Worm (Caenorhabditis elegans) whole organism, young adult: Measurements from ENCODE around the gene ZC262.4.

Experiments
- B0035.1 ChIP-seq: sonication (generic microtip); optimal IDR thresholded peaks from 2 replicates; lab custom pipeline; 2016; ENCODE audit warnings: missing genetic modification characterization, mild to moderate bottlenecking, missing compliant biosample characterization, missing genotype, missing genetic modification reagents
- B0336.3 ChIP-seq: fragments of 200-800 bp; sonication (Bioruptor generic); IDR thresholded peaks from 2 replicates; pipeline ENCODE4 v1.3.6; 2022; ENCODE audit warnings: missing genetic modification characterization, missing compliant biosample characterization
- C06A6.2 ChIP-seq: fragments of 200-800 bp; sonication (Bioruptor generic); conservative IDR thresholded peaks from 2 replicates; pipeline ENCODE4 v1.3.6; 2022; ENCODE audit warnings: missing genetic modification characterization, missing compliant biosample characterization
- F22D6.2 ChIP-seq: sonication (generic microtip); optimal IDR thresholded peaks from 2 replicates; lab custom pipeline; 2016; ENCODE audit warnings: mild to moderate bottlenecking, missing genetic modification characterization, missing compliant biosample characterization
- F52B5.7 ChIP-seq: sonication (generic microtip); optimal IDR thresholded peaks from 2 replicates; lab custom pipeline; 2016; ENCODE audit warnings: mild to moderate bottlenecking, missing genetic modification characterization, missing compliant biosample characterization
- F57C9.4 ChIP-seq: sonication (generic microtip); optimal IDR thresholded peaks from 2 replicates; lab custom pipeline; 2017; ENCODE audit warnings: mild to moderate bottlenecking, missing genetic modification characterization, missing compliant biosample characterization
- K12H6.12 ChIP-seq: fragments of 200-800 bp; sonication (Bioruptor generic); optimal IDR thresholded peaks from 2 replicates; lab custom pipeline; 2018; ENCODE audit warnings: mild to moderate bottlenecking, missing genetic modification characterization, missing compliant biosample characterization
- Y53G8AR.9 ChIP-seq: fragments of 200-800 bp; sonication (Bioruptor generic); conservative IDR thresholded peaks from 2 replicates; pipeline ENCODE4 v1.3.6; 2022; ENCODE audit warnings: missing genetic modification reagents, missing genetic modification characterization, missing compliant biosample characterization
- Y67H2A.10 ChIP-seq: fragments of 200-800 bp; sonication (Bioruptor generic); conservative IDR thresholded peaks from 2 replicates; pipeline ENCODE4 v1.3.6; 2022; ENCODE audit warnings: missing genetic modification reagents, missing genetic modification characterization, missing compliant biosample characterization
- ama-1 ChIP-seq, 3 experiments: fragments of 150-350 bp in 1 of 3; sonication (generic microtip) in 2 of 3; optimal IDR thresholded peaks; 2 replicates each; lab custom pipeline; 2014 to 2018; ENCODE audit warnings: missing biosample characterization in 2 of 3, missing genetic modification characterization in 2 of 3, missing genetic modification reagents in 2 of 3
- aptf-3 ChIP-seq: fragments of 200-800 bp; sonication (Bioruptor generic); IDR thresholded peaks from 2 replicates; pipeline ENCODE4 v1.3.6; 2022; ENCODE audit warnings: missing genetic modification characterization, missing compliant biosample characterization
- attf-3 ChIP-seq: fragments of 200-800 bp; sonication (Bioruptor generic); conservative IDR thresholded peaks from 2 replicates; pipeline ENCODE4 v1.3.6; 2022; ENCODE audit warnings: missing genetic modification reagents, missing genetic modification characterization, missing compliant biosample characterization
- attf-6 ChIP-seq: fragments of 200-800 bp; sonication (Bioruptor generic); IDR thresholded peaks from 2 replicates; pipeline ENCODE4 v1.3.6; 2022; ENCODE audit warnings: missing genetic modification reagents, missing genetic modification characterization, missing compliant biosample characterization
- ceh-40 ChIP-seq: fragments of 200-800 bp; sonication (Bioruptor generic); IDR thresholded peaks from 2 replicates; pipeline ENCODE4 v1.3.6; 2022; ENCODE audit warnings: missing genetic modification characterization, missing compliant biosample characterization
- ceh-58 ChIP-seq: fragments of 200-800 bp; sonication (Bioruptor generic); IDR thresholded peaks from 2 replicates; pipeline ENCODE4 v1.3.6; 2022; ENCODE audit warnings: missing genetic modification characterization, missing compliant biosample characterization
- die-1 ChIP-seq: sonication (generic microtip); optimal IDR thresholded peaks from 2 replicates; lab custom pipeline; 2016; ENCODE audit warnings: missing genotype, mild to moderate bottlenecking, missing genetic modification characterization, missing compliant biosample characterization
- dox-1 ChIP-seq: fragments of 200-800 bp; sonication (Bioruptor generic); IDR thresholded peaks from 2 replicates; pipeline ENCODE4 v1.3.6; 2022; ENCODE audit warnings: missing genetic modification reagents, missing genetic modification characterization, missing compliant biosample characterization
- dpff-1 ChIP-seq: sonication (generic microtip); optimal IDR thresholded peaks from 2 replicates; lab custom pipeline; 2017; ENCODE audit warnings: mild to moderate bottlenecking, missing genetic modification characterization, missing compliant biosample characterization
- egl-18 ChIP-seq: fragments of 200-800 bp; sonication (Bioruptor generic); IDR thresholded peaks from 2 replicates; pipeline ENCODE4 v1.3.6; 2022; ENCODE audit warnings: missing genetic modification reagents, missing genetic modification characterization, missing compliant biosample characterization
- egl-44 ChIP-seq: fragments of 200-800 bp; sonication (Bioruptor generic); IDR thresholded peaks from 2 replicates; pipeline ENCODE4 v1.3.6; 2022; ENCODE audit warnings: missing genetic modification reagents, missing genetic modification characterization, missing compliant biosample characterization
- ekl-4 ChIP-seq: fragments of 200-800 bp; sonication (Bioruptor generic); IDR thresholded peaks from 2 replicates; pipeline ENCODE4 v1.3.6; 2022; ENCODE audit warnings: missing genetic modification reagents, missing genetic modification characterization, missing compliant biosample characterization
- hlh-12 ChIP-seq: sonication (generic microtip); optimal IDR thresholded peaks from 2 replicates; lab custom pipeline; 2016; ENCODE audit warnings: missing genetic modification characterization, missing compliant biosample characterization
- hmg-1.2 ChIP-seq: fragments of 200-800 bp; sonication (Bioruptor generic); IDR thresholded peaks from 2 replicates; pipeline ENCODE4 v1.3.6; 2022; ENCODE audit warnings: missing genetic modification reagents, missing genetic modification characterization, missing compliant biosample characterization
- let-526 ChIP-seq: fragments of 200-800 bp; sonication (Bioruptor generic); IDR thresholded peaks from 2 replicates; pipeline ENCODE4 v1.3.6; 2022; ENCODE audit warnings: missing genetic modification reagents, missing genetic modification characterization, missing compliant biosample characterization
- lin-54 ChIP-seq: fragments of 200-800 bp; sonication (Bioruptor generic); optimal IDR thresholded peaks from 2 replicates; lab custom pipeline; 2018; ENCODE audit warnings: mild to moderate bottlenecking, missing genetic modification characterization, missing compliant biosample characterization
- lir-1 ChIP-seq: fragments of 200-800 bp; sonication (Bioruptor generic); conservative IDR thresholded peaks from 2 replicates; pipeline ENCODE4 v1.3.6; 2022; ENCODE audit warnings: missing genetic modification reagents, missing genetic modification characterization, missing compliant biosample characterization
- madf-6 ChIP-seq: fragments of 200-800 bp; sonication (Bioruptor generic); IDR thresholded peaks from 2 replicates; pipeline ENCODE4 v1.3.6; 2022; ENCODE audit warnings: missing genetic modification reagents, missing genetic modification characterization, missing compliant biosample characterization
- madf-8 ChIP-seq: fragments of 200-800 bp; sonication (Bioruptor generic); conservative IDR thresholded peaks from 2 replicates; pipeline ENCODE4 v1.3.6; 2022; ENCODE audit warnings: missing genetic modification reagents, missing genetic modification characterization, missing compliant biosample characterization
- mel-28 ChIP-seq: sonication (generic microtip); optimal IDR thresholded peaks from 2 replicates; lab custom pipeline; 2016; ENCODE audit warnings: borderline replicate concordance, mild to moderate bottlenecking, missing genetic modification characterization, missing compliant biosample characterization
- pha-4 ChIP-seq: fragments of 150-350 bp; sonication (generic microtip); optimal IDR thresholded peaks from 2 replicates; lab custom pipeline; 2014; ENCODE audit warnings: missing biosample characterization, missing genetic modification reagents, missing genetic modification characterization
- sea-2 ChIP-seq: fragments of 200-800 bp; sonication (Bioruptor generic); IDR thresholded peaks from 2 replicates; pipeline ENCODE4 v1.3.6; 2022; ENCODE audit warnings: missing genetic modification characterization, missing compliant biosample characterization
- snpc-4 ChIP-seq, 5 experiments: fragments of 150-350 bp in 1 of 5; sonication (generic microtip) in 4 of 5; optimal IDR thresholded peaks; 2 replicates each; lab custom pipeline; 2014 to 2018; ENCODE audit warnings: missing genetic modification characterization in 5 of 5, missing biosample characterization in 3 of 5, antibody characterized with exemption in 2 of 5, mild to moderate bottlenecking in 2 of 5, missing compliant biosample characterization in 2 of 5, missing genotype in 2 of 5, moderate library complexity in 2 of 5, missing genetic modification reagents in 1 of 5
- tbx-9 ChIP-seq: sonication (generic microtip); optimal IDR thresholded peaks from 2 replicates; lab custom pipeline; 2016; ENCODE audit warnings: borderline replicate concordance, missing genetic modification characterization, inconsistent platforms, missing compliant biosample characterization
- unc-62 ChIP-seq: fragments of 150-350 bp; optimal IDR thresholded peaks from 2 replicates; lab custom pipeline; 2014; ENCODE audit warnings: missing biosample characterization, missing genetic modification reagents, missing genetic modification characterization
- zfh-2 ChIP-seq: fragments of 200-800 bp; sonication (Bioruptor generic); conservative IDR thresholded peaks from 2 replicates; pipeline ENCODE4 v1.3.6; 2022; ENCODE audit warnings: missing genetic modification reagents, missing genetic modification characterization, missing compliant biosample characterization
- ztf-26 ChIP-seq: sonication (generic microtip); optimal IDR thresholded peaks from 2 replicates; lab custom pipeline; 2017; ENCODE audit warnings: missing genetic modification characterization, missing compliant biosample characterization

The ZC262.4 gene

ce11 chrIII:8334432-8334831 lies at the start of gene ZC262.4:
TSS of gene ZC262.4 (minus strand) at chrIII:8334532.
- TF ChIP-seq pha-4 (tag; lab: Kevin White, UChicago): no peak
- TF ChIP-seq F52B5.7 (tag; lab: Kevin White, UChicago): no peak
- TF ChIP-seq die-1: no peak
- TF ChIP-seq attf-6: no peak
- no peak for TF ChIP-seq snpc-4 (GFP tag; optimal IDR thresholded peaks at IDR 0.05; lab: Kevin White, UChicago)
- no peak for TF ChIP-seq snpc-4 (tag; optimal IDR thresholded peaks at IDR 0.05; lab: Kevin White, UChicago)
- no peak for TF ChIP-seq ekl-4 (GFP tag; lab: Robert Waterston, UW)
- TF ChIP-seq attf-3 (GFP tag; lab: Robert Waterston, UW): no peak
- no peak for TF ChIP-seq B0336.3 (GFP tag; lab: Robert Waterston, UW)
- TF ChIP-seq B0035.1 (tag; lab: Kevin White, UChicago): no peak
- TF ChIP-seq let-526: no peak
- no peak for TF ChIP-seq K12H6.12 (tag; lab: Kevin White, UChicago)
- no peak for TF ChIP-seq unc-62 (GFP tag; lab: Kevin White, UChicago)
- TF ChIP-seq Y67H2A.10: no peak
- no peak for TF ChIP-seq ceh-40
- TF ChIP-seq F22D6.2: no peak
- no peak for TF ChIP-seq dpff-1
- no peak for TF ChIP-seq egl-44
- no peak for TF ChIP-seq lin-54 (GFP tag; lab: Kevin White, UChicago)
- TF ChIP-seq hlh-12: no peak

- TF ChIP-seq unc-62 (GFP tag; lab: Kevin White, UChicago) (no peak), ceh-58 (GFP tag; lab: Robert Waterston, UW) (no peak), C06A6.2 (GFP tag; lab: Robert Waterston, UW) (no peak), madf-6 (GFP tag; lab: Robert Waterston, UW) (peak; percentile 27; the same call in 1 of the 2 replicates), aptf-3 (no peak), zfh-2 (GFP tag; lab: Robert Waterston, UW) (no peak), mel-28 (tag; lab: Kevin White, UChicago) (no peak), lir-1 (GFP tag; lab: Robert Waterston, UW) (no peak), dox-1 (GFP tag; lab: Robert Waterston, UW) (no peak), tbx-9 (tag; lab: Kevin White, UChicago) (no peak), sea-2 (GFP tag; lab: Robert Waterston, UW) (no peak), Y53G8AR.9 (0 out of 2 replicates have a peak, but pooled peaks have one; percentile 16)
- TF ChIP-seq, all 124 proteins: peak for 2
These were observed 46.3 kb upstream of the ZC262.4 start, which contains the start of gene R05D3.12 for ce11 chrIII:8380645-8381044. TSS of gene R05D3.12 (plus strand) at chrIII:8380945.

ce11 chrIII:8375000-8375399 lies 40.7 kb upstream of the ZC262.4 start, which contains the start of gene met-2:
TSS of gene met-2 (plus strand) at chrIII:8375300.
- TF ChIP-seq F57C9.4 (tag; lab: Kevin White, UChicago) (no peak), ama-1 (optimal IDR thresholded peaks at IDR 0.05; lab: Kevin White, UChicago) (no peak), ama-1 (GFP tag; optimal IDR thresholded peaks at IDR 0.05; lab: Kevin White, UChicago) (peak in 1 of 2 experiments; percentile 38), hmg-1.2 (peak; percentile 16; the same call in 1 of the 2 replicates)

ce11 chrIII:8371595-8372305 lies 37.4 kb upstream of the ZC262.4 start, which contains the start of gene lmbr-1:
TSS of gene lmbr-1 (plus strand) at chrIII:8372255.
- TF ChIP-seq egl-18 (GFP tag; lab: Robert Waterston, UW) (no peak), ceh-58 (GFP tag; lab: Robert Waterston, UW) (no peak), madf-8 (GFP tag; lab: Robert Waterston, UW) (no peak), ztf-26 (tag; lab: Kevin White, UChicago) (no peak)
- TF ChIP-seq, all 124 proteins: peak for 0
